Worm (Caenorhabditis elegans): Measurements from ENCODE around the gene M01H9.3.

Gene M01H9.3

DNA sequence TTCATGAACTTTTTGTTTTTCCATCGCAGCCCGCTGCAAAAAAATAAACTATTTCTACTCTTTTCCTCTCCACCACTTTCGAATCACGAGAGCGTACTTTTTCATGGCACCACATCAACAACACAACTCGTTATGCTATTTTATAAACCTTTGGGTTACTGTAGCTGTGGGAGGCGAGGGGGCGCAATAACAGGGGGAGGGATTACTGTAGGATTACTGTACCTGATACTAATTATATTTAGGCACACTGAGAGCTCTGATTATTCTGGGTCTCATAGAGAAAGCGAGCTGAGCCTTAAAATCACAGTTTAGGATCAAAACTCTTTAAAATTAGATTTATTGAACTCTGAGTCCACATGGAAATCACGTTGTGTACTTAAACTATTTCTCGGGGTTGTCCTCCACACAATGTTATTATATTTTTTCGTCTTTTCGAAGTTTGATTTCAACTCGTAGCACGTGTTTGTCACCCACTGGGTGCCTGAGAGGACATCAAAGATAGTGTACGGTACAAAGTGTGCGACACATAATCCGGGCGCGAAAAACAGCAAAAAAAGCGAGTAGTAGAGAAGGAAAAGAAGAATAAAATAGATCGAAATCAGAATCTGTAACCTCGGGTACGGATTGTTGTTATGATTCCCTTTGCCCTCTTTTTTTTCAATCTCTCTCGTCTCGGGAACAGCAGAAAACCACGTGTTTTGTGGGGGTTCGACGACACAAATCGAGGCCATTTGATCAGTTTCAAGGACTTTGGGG lies 4.3 kb downstream of the M01H9.3 start:
- TF ChIP-seq F13H6.1 (tag; optimal IDR thresholded peaks at IDR 0.05) (peak; percentile 43), egl-27 (tag; optimal IDR thresholded peaks at IDR 0.05) (peak; percentile 2), lin-11 (tag; optimal IDR thresholded peaks at IDR 0.05) (no peak), lin-39 (tag; optimal IDR thresholded peaks at IDR 0.05) (no peak), R02D3.7 (tag; optimal IDR thresholded peaks at IDR 0.05) (no peak), ztf-4 (tag; optimal IDR thresholded peaks at IDR 0.05) (peak; percentile 10), blmp-1 (tag; optimal IDR thresholded peaks at IDR 0.05; ENCODE audit: insufficient read depth) (peak; percentile 60), unc-62 (GFP tag; optimal IDR thresholded peaks at IDR 0.05) (no peak), nhr-25 (tag; optimal IDR thresholded peaks at IDR 0.05) (peak; percentile 81), nhr-129 (tag; optimal IDR thresholded peaks at IDR 0.05) (peak; percentile 69), nhr-6 (tag; optimal IDR thresholded peaks at IDR 0.05) (peak; percentile 38), sma-9 (GFP tag; optimal IDR thresholded peaks at IDR 0.05) (peak; percentile 81), sma-9 (tag; optimal IDR thresholded peaks at IDR 0.05) (no peak), skn-1 (tag; optimal IDR thresholded peaks at IDR 0.05) (no peak), sma-3 (GFP tag; optimal IDR thresholded peaks at IDR 0.05) (peak; percentile 55), nhr-21 (tag; optimal IDR thresholded peaks at IDR 0.05) (peak; percentile 69), mab-5 (tag; optimal IDR thresholded peaks at IDR 0.05) (no peak), gmeb-1 (tag; optimal IDR thresholded peaks at IDR 0.05) (peak; percentile 64), zag-1 (tag; optimal IDR thresholded peaks at IDR 0.05) (no peak), unc-55 (GFP tag; optimal IDR thresholded peaks at IDR 0.05) (no peak), ztf-1 (GFP tag; conservative IDR thresholded peaks at IDR 0.05) (no peak), nhr-77 (tag; optimal IDR thresholded peaks at IDR 0.05) (no peak), crh-2 (tag; optimal IDR thresholded peaks at IDR 0.05) (peak; percentile 46), ceh-16 (tag; optimal IDR thresholded peaks at IDR 0.05) (no peak), mdl-1 (tag; optimal IDR thresholded peaks at IDR 0.05) (peak; percentile 52), unc-39 (tag; optimal IDR thresholded peaks at IDR 0.05) (no peak), elt-1 (tag; optimal IDR thresholded peaks at IDR 0.05) (no peak), lsy-2 (tag; optimal IDR thresholded peaks at IDR 0.05) (peak in 1 of 2 experiments; percentile 17), nhr-12 (tag; optimal IDR thresholded peaks at IDR 0.05) (no peak), nhr-10 (tag; optimal IDR thresholded peaks at IDR 0.05) (no peak)

DNA sequence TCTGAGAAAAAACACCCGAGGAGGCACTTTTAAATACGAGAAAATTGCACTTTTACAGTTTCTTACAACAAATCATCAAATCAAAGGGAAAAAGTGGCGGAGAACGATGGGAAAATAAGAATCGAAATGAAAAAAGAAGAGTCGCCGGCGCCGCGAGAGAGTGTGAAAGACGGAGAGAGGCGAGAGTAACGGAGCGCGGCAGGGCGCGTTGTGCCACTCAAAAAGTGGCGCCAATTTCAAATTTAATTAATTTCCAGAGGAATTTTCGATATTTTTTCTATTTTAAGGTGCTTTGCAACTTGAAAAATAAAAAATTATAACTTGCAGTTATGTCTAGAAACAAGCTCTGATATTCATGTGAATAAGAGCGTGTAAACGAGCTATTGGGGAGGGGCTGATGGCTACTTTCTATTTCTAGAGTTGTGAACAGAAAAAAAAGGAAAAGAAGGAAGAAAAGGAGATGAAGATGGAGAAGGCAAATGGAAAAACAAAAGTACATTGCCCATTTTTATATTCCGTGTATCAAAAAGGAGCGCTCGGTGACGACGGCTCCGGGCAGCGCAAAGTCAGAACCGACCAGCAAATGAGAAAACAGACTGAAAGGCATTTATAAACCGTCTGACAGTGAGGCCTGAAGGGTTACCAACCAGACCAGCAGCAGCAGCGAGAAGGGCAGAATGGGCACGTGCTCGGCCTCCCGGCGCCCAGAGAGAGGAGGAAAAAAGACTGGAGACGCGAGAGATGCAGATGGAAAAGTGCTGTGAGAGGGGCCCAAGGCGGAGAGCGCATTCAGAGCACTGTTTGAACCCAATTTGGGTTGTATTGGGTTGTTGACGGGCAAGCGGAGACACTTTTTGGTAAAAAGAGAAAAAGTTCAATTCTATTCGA lies 5.7 kb downstream of the M01H9.3 start:
- TF ChIP-seq gmeb-1 (tag; optimal IDR thresholded peaks at IDR 0.05) (peak; percentile 41), sma-3 (GFP tag; optimal IDR thresholded peaks at IDR 0.05) (peak; percentile 5), zag-1 (tag; optimal IDR thresholded peaks at IDR 0.05) (no peak), sma-9 (GFP tag; optimal IDR thresholded peaks at IDR 0.05) (peak; percentile 50), sma-9 (tag; optimal IDR thresholded peaks at IDR 0.05) (no peak), F13H6.1 (tag; optimal IDR thresholded peaks at IDR 0.05) (peak; percentile 56), lsy-2 (tag; optimal IDR thresholded peaks at IDR 0.05) (peak in 1 of 2 experiments; percentile 28), nhr-129 (tag; optimal IDR thresholded peaks at IDR 0.05) (peak; percentile 69), mdl-1 (tag; optimal IDR thresholded peaks at IDR 0.05) (peak; percentile 71 to 85), nhr-77 (tag; optimal IDR thresholded peaks at IDR 0.05) (no peak), unc-55 (GFP tag; optimal IDR thresholded peaks at IDR 0.05) (peak; percentile 31), ceh-16 (tag; optimal IDR thresholded peaks at IDR 0.05) (no peak), lin-39 (tag; optimal IDR thresholded peaks at IDR 0.05) (no peak)

- TF ChIP-seq nhr-25 (tag; optimal IDR thresholded peaks at IDR 0.05), result no peak
- peak; percentile 26 for TF ChIP-seq skn-1 (tag; optimal IDR thresholded peaks at IDR 0.05)
- peak; percentile 14 for TF ChIP-seq zag-1 (tag; optimal IDR thresholded peaks at IDR 0.05)
- no peak for TF ChIP-seq mab-5 (tag; optimal IDR thresholded peaks at IDR 0.05)
- TF ChIP-seq nhr-12 (tag; optimal IDR thresholded peaks at IDR 0.05), result no peak
- TF ChIP-seq R02D3.7 (tag; optimal IDR thresholded peaks at IDR 0.05), result no peak
- TF ChIP-seq snpc-4 (tag; optimal IDR thresholded peaks at IDR 0.05), result no peak
- TF ChIP-seq C34F6.9 (tag; optimal IDR thresholded peaks at IDR 0.05), result peak; percentile 72
- TF ChIP-seq sma-3 (GFP tag; optimal IDR thresholded peaks at IDR 0.05), result peak; percentile 9
- no peak for TF ChIP-seq nhr-11 (tag; optimal IDR thresholded peaks at IDR 0.05)
- peak; percentile 64 for TF ChIP-seq F13H6.1 (tag; optimal IDR thresholded peaks at IDR 0.05)
- peak; percentile 71 for TF ChIP-seq sma-9 (GFP tag; optimal IDR thresholded peaks at IDR 0.05)
- TF ChIP-seq sma-9 (tag; optimal IDR thresholded peaks at IDR 0.05), result no peak
- TF ChIP-seq crh-2 (tag; optimal IDR thresholded peaks at IDR 0.05), result peak; percentile 70
- TF ChIP-seq nhr-77 (tag; optimal IDR thresholded peaks at IDR 0.05), result no peak
- peak; percentile 89 for TF ChIP-seq nhr-129 (tag; optimal IDR thresholded peaks at IDR 0.05)
- TF ChIP-seq Y55F3AM.14 (GFP tag; optimal IDR thresholded peaks at IDR 0.05), result peak; percentile 57
- TF ChIP-seq alr-1 (tag; optimal IDR thresholded peaks at IDR 0.05), result no peak
- TF ChIP-seq lsy-2 (tag; optimal IDR thresholded peaks at IDR 0.05), result peak; percentile 2 to 74
- no peak for TF ChIP-seq egl-27 (tag; optimal IDR thresholded peaks at IDR 0.05)
- TF ChIP-seq gmeb-1 (tag; optimal IDR thresholded peaks at IDR 0.05), result peak; percentile 23
- TF ChIP-seq dmd-4 (tag; optimal IDR thresholded peaks at IDR 0.05), result no peak
- TF ChIP-seq ztf-1 (GFP tag; conservative IDR thresholded peaks at IDR 0.05), result no peak
- peak; percentile 38 for TF ChIP-seq fos-1 (tag; optimal IDR thresholded peaks at IDR 0.05)
- no peak for TF ChIP-seq mbf-1 (tag; optimal IDR thresholded peaks at IDR 0.05)
- peak; percentile 18 for TF ChIP-seq nhr-21 (tag; optimal IDR thresholded peaks at IDR 0.05)
- TF ChIP-seq unc-39 (tag; optimal IDR thresholded peaks at IDR 0.05), result no peak
- peak; percentile 44 for TF ChIP-seq unc-55 (GFP tag; optimal IDR thresholded peaks at IDR 0.05)
- peak; percentile 56 to 91 for TF ChIP-seq mdl-1 (tag; optimal IDR thresholded peaks at IDR 0.05)
- peak; percentile 52 for TF ChIP-seq ama-1 (optimal IDR thresholded peaks at IDR 0.05)
- TF ChIP-seq lin-11 (tag; optimal IDR thresholded peaks at IDR 0.05), result peak; percentile 88
Observed at ce11 chrIV:4469770-4470709, 6.8 kb downstream of the M01H9.3 start.

Data from whole organism, L2 larva.